Worm (Caenorhabditis elegans): Measurements from ENCODE around the gene spig-4.

DNA sequence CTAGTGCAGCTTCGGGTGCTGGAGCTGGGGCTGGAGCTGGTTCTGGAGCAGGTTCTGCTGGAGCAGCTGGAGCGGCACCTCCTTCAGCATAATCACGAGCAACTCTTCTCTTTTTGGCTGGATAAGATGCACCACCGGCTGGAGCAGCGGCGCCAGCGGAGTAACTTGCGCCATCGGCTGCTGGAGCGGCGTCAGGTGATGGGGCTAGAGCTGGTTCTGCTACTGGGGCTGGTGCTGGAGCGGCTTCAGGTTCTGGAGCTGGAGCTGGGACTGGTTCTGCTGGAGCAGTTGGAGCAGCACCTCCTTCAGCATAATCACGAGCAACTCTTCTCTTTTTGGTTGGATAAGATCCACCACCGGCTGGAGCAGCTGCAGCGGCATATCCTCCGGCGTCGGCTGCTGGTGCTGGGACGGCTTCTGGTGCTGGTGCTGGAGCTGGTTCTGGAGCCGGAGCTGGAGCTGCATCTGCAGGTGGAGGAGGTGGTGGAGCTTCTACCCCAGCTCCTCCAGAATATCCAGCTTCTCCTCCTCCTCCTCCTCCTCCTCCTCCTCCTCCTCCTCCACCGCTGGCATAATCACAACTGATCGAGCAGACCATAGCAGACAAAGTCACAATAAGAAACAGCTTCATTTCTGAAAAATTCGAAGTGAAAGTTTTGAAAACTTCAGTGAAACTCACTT is 12.6 kb upstream of the spig-4 start, which contains the start of gene F47B8.13:
- TF ChIP-seq fkh-10 (GFP tag; optimal IDR thresholded peaks at IDR 0.05) (no peak), egl-27 (tag; optimal IDR thresholded peaks at IDR 0.05) (no peak), blmp-1 (tag; optimal IDR thresholded peaks at IDR 0.05) (no peak), nhr-11 (tag; optimal IDR thresholded peaks at IDR 0.05) (no peak), pqm-1 (tag; optimal IDR thresholded peaks at IDR 0.05) (no peak), C16A3.4 (tag; optimal IDR thresholded peaks at IDR 0.05) (no peak), ceh-82 (tag; optimal IDR thresholded peaks at IDR 0.05) (no peak), snpc-4 (tag; optimal IDR thresholded peaks at IDR 0.05) (no peak), nhr-28 (tag; optimal IDR thresholded peaks at IDR 0.05) (no peak), tlp-1 (tag; optimal IDR thresholded peaks at IDR 0.05) (no peak)

Measured in whole organism, L1 larva.